Worm (Caenorhabditis elegans): ENCODE measurements around the gene F25D1.5.

DNA sequence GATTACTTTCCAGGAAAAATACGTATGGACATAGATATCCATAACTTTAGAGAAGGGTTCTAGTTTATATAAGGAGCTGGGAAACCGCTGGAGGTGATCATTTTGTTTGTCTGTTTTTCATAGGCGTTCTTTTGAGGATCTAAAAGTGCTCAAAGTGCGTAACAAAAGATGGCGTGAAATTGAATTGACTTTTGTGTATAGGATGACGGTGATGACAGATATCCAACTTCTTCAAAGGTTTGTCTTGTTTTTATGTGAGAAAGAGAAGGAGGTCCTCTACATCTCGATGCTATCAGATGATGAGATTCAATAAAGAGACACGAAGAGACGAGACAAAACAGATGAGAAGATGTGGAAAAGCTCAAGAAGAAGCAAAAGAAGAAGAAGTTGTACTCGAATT lies 29.9 kb downstream of the F25D1.5 start:
- no peak for TF ChIP-seq lin-13 (GFP tag; optimal IDR thresholded peaks at IDR 0.05)
- TF ChIP-seq aha-1 (tag), result no peak
- TF ChIP-seq ces-1 (GFP tag; optimal IDR thresholded peaks at IDR 0.05), result no peak
- TF ChIP-seq nhr-42 (GFP tag; IDR thresholded peaks at IDR 0.05), result no peak
- TF ChIP-seq tag-97 (GFP tag; IDR thresholded peaks at IDR 0.05), result no peak
- TF ChIP-seq lin-39 (tag; optimal IDR thresholded peaks at IDR 0.05), result no peak
- no peak for TF ChIP-seq unc-39 (tag; optimal IDR thresholded peaks at IDR 0.05)
- no peak for TF ChIP-seq dve-1 (tag; optimal IDR thresholded peaks at IDR 0.05; ENCODE audit: insufficient read depth)
- no peak for TF ChIP-seq fkh-10 (GFP tag; optimal IDR thresholded peaks at IDR 0.05)

All from whole organism, L4 larva.